Worm (Caenorhabditis elegans): ENCODE data around the gene klf-2.

klf-2 gene

DNA sequence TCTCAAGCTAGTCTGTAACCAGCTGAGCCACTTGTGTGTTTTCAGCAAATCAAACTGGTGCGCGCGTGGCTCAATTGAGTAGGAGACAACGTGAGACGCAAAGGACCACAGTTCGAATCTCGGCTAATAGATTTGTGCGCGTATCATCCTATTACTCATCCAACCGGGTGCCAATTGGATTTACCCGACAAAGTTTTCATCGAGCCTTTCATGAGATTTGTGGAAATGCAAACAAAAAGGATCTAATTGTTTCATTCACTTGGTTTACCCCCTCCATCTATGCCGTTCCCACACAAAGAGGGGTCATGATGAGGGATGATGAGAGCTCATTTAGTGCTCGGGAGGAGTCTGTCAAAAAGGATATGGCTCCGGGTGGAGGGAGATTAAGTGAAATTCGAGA lies 30.3 kb upstream of the klf-2 start:
- TF ChIP-seq fkh-2 (tag; optimal IDR thresholded peaks at IDR 0.05): no peak
- TF ChIP-seq nhr-77 (tag; optimal IDR thresholded peaks at IDR 0.05): no peak
- no peak for TF ChIP-seq zag-1 (tag; optimal IDR thresholded peaks at IDR 0.05)
- no peak for TF ChIP-seq elt-3 (tag; optimal IDR thresholded peaks at IDR 0.05)
- TF ChIP-seq daf-12 (tag; optimal IDR thresholded peaks at IDR 0.05): no peak
- no peak for TF ChIP-seq nhr-67 (tag; optimal IDR thresholded peaks at IDR 0.05)
- no peak for TF ChIP-seq ceh-82 (tag; optimal IDR thresholded peaks at IDR 0.05)
- TF ChIP-seq ama-1 (optimal IDR thresholded peaks at IDR 0.05): no peak
- TF ChIP-seq unc-62 (GFP tag; optimal IDR thresholded peaks at IDR 0.05): no peak
- TF ChIP-seq elt-1 (tag; optimal IDR thresholded peaks at IDR 0.05): no peak
- TF ChIP-seq tbx-2 (tag; optimal IDR thresholded peaks at IDR 0.05): no peak

DNA sequence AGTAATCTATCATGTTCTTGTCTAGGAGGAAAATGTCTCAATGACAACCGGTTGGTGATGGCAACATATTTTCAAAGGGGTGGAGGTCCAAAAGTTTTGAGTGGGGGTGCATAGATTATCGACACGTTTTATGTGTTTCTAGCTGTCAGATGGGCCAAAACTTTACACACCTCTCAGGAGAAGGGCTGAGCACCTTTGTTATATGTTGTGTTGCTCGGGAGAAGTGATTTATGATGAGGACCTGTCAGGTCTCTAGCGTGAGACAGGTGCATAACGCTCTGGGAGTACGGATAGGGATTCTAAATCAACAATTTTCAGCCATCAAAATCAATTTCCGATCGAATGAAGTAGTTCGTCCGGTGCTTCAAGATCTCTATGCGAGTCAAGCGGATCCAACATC lies 28.9 kb upstream of the klf-2 start:
- TF ChIP-seq pha-4 (tag; optimal IDR thresholded peaks at IDR 0.05) (no peak), fos-1 (tag; optimal IDR thresholded peaks at IDR 0.05) (no peak), ama-1 (optimal IDR thresholded peaks at IDR 0.05) (no peak), ceh-9 (tag; optimal IDR thresholded peaks at IDR 0.05) (no peak), nhr-28 (tag; optimal IDR thresholded peaks at IDR 0.05) (no peak), fkh-2 (tag; optimal IDR thresholded peaks at IDR 0.05) (no peak), nhr-11 (tag; optimal IDR thresholded peaks at IDR 0.05) (no peak), nhr-237 (tag; optimal IDR thresholded peaks at IDR 0.05) (no peak), sea-2 (GFP tag; optimal IDR thresholded peaks at IDR 0.05) (no peak), elt-3 (tag; optimal IDR thresholded peaks at IDR 0.05) (no peak), ZK546.5 (tag; optimal IDR thresholded peaks at IDR 0.05) (no peak), ceh-82 (tag; optimal IDR thresholded peaks at IDR 0.05) (no peak), fkh-10 (GFP tag; optimal IDR thresholded peaks at IDR 0.05) (no peak), ceh-28 (tag; optimal IDR thresholded peaks at IDR 0.05) (no peak), ztf-11 (tag; optimal IDR thresholded peaks at IDR 0.05) (no peak), nhr-77 (tag; optimal IDR thresholded peaks at IDR 0.05) (no peak), nhr-76 (tag; optimal IDR thresholded peaks at IDR 0.05) (no peak), nhr-43 (tag; optimal IDR thresholded peaks at IDR 0.05; ENCODE audit: poor library complexity, severe bottlenecking) (no peak)

ce11 chrV:20660025-20660424 lies 25.5 kb upstream of the klf-2 start, which contains the start of gene W01F3.2:
Gene W01F3.2 (plus strand): TSS chrV:20660325.
- TF ChIP-seq jun-1 (tag; optimal IDR thresholded peaks at IDR 0.05) (no peak), nhr-67 (tag; optimal IDR thresholded peaks at IDR 0.05) (no peak), egl-5 (tag; optimal IDR thresholded peaks at IDR 0.05) (no peak), lin-39 (tag; optimal IDR thresholded peaks at IDR 0.05) (no peak), nhr-28 (tag; optimal IDR thresholded peaks at IDR 0.05) (no peak), ZK546.5 (tag; optimal IDR thresholded peaks at IDR 0.05) (no peak), mdl-1 (tag; optimal IDR thresholded peaks at IDR 0.05) (no peak), fkh-10 (GFP tag; optimal IDR thresholded peaks at IDR 0.05) (no peak), ceh-28 (tag; optimal IDR thresholded peaks at IDR 0.05) (no peak), hmg-11 (tag; optimal IDR thresholded peaks at IDR 0.05) (no peak), ceh-82 (tag; optimal IDR thresholded peaks at IDR 0.05) (no peak), pqm-1 (tag; optimal IDR thresholded peaks at IDR 0.05) (no peak), lin-15B (tag; optimal IDR thresholded peaks at IDR 0.05) (no peak), pha-4 (tag; optimal IDR thresholded peaks at IDR 0.05) (no peak), fkh-2 (tag; optimal IDR thresholded peaks at IDR 0.05) (no peak), mml-1 (tag; optimal IDR thresholded peaks at IDR 0.05) (no peak), nhr-25 (tag; optimal IDR thresholded peaks at IDR 0.05) (no peak)

- TF ChIP-seq lin-15B (tag; optimal IDR thresholded peaks at IDR 0.05): no peak
- no peak for TF ChIP-seq hmg-11 (tag; optimal IDR thresholded peaks at IDR 0.05)
- TF ChIP-seq nhr-23 (tag; optimal IDR thresholded peaks at IDR 0.05): peak; percentile 74
- no peak for TF ChIP-seq nhr-76 (tag; optimal IDR thresholded peaks at IDR 0.05)
- no peak for TF ChIP-seq jun-1 (tag; optimal IDR thresholded peaks at IDR 0.05)
- no peak for TF ChIP-seq zag-1 (tag; optimal IDR thresholded peaks at IDR 0.05)
- no peak for TF ChIP-seq ztf-11 (tag; optimal IDR thresholded peaks at IDR 0.05)
- no peak for TF ChIP-seq nhr-67 (tag; optimal IDR thresholded peaks at IDR 0.05)
Observed at ce11 chrV:20662474-20662873, 23.0 kb upstream of the klf-2 start.

DNA sequence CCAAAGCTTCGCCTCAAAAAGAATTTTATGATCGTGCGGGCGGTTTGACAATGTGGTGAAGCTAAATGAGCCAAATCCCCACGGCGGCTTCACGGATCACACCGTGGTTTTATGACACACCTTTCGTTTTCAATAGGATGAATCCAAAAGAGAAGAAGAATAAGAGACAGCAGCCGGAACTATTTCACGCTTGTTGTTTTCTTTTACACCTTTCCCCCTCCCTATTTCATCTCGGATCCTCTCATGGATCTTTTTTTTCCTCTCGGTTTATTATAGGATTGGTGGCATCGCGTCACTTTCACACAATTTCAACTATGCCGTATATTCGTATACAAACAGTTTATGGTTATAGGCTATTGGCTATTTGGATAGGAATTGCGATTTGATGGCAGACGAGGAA lies 21.7 kb upstream of the klf-2 start:
- TF ChIP-seq elt-2 (tag; optimal IDR thresholded peaks at IDR 0.05): no peak
- no peak for TF ChIP-seq nhr-76 (tag; optimal IDR thresholded peaks at IDR 0.05)
- TF ChIP-seq fos-1 (tag; optimal IDR thresholded peaks at IDR 0.05): no peak
